Worm (Caenorhabditis elegans) whole organism, L2 larva: ENCODE measurements around the gene str-115.

Experiments
- C34F6.9 ChIP-seq: fragments of 150-350 bp; optimal IDR thresholded peaks from 2 replicates; lab custom pipeline; 2014; ENCODE audit warnings: missing biosample characterization, missing genetic modification characterization
- F13H6.1 ChIP-seq: sonication (generic microtip); optimal IDR thresholded peaks from 2 replicates; lab custom pipeline; 2016; ENCODE audit warnings: missing genetic modification characterization, missing compliant biosample characterization
- R02D3.7 ChIP-seq: fragments of 150-350 bp; optimal IDR thresholded peaks from 2 replicates; lab custom pipeline; 2014; ENCODE audit warnings: missing biosample characterization, missing genetic modification characterization
- Y55F3AM.14 ChIP-seq: fragments of 200-800 bp; sonication (Bioruptor generic); optimal IDR thresholded peaks from 2 replicates; lab custom pipeline; 2018; ENCODE audit warnings: mild to moderate bottlenecking, missing genetic modification characterization, missing compliant biosample characterization
- ZK546.5 ChIP-seq: sonication (generic microtip); optimal IDR thresholded peaks from 2 replicates; lab custom pipeline; 2017; ENCODE audit warnings: missing biosample characterization, missing genetic modification characterization
- alr-1 ChIP-seq: fragments of 150-350 bp; optimal IDR thresholded peaks from 2 replicates; lab custom pipeline; 2014; ENCODE audit warnings: missing biosample characterization, missing genetic modification characterization
- blmp-1 ChIP-seq: sonication (generic microtip); optimal IDR thresholded peaks from 2 replicates; lab custom pipeline; 2017; ENCODE audit warnings: missing genetic modification characterization, mild to moderate bottlenecking, missing compliant biosample characterization, antibody characterized with exemption, moderate library complexity; ENCODE audit not compliant: insufficient read depth
- ceh-16 ChIP-seq: fragments of 150-350 bp; optimal IDR thresholded peaks from 2 replicates; lab custom pipeline; 2014; ENCODE audit warnings: missing biosample characterization, missing genetic modification characterization
- ceh-82 ChIP-seq: fragments of 150-350 bp; optimal IDR thresholded peaks from 2 replicates; lab custom pipeline; 2014; ENCODE audit warnings: missing biosample characterization, missing genetic modification characterization
- crh-2 ChIP-seq: sonication (generic microtip); optimal IDR thresholded peaks from 2 replicates; lab custom pipeline; 2017; ENCODE audit warnings: missing biosample characterization, missing genetic modification characterization
- dmd-4 ChIP-seq: sonication (generic microtip); optimal IDR thresholded peaks from 2 replicates; lab custom pipeline; 2017; ENCODE audit warnings: missing biosample characterization, missing genetic modification characterization
- egl-27 ChIP-seq: sonication (generic microtip); optimal IDR thresholded peaks from 3 replicates; lab custom pipeline; 2017; ENCODE audit warnings: missing biosample characterization, missing genetic modification reagents, missing genetic modification characterization
- elt-1 ChIP-seq: fragments of 150-350 bp; optimal IDR thresholded peaks from 2 replicates; lab custom pipeline; 2014; ENCODE audit warnings: missing biosample characterization, missing genetic modification characterization
- fos-1 ChIP-seq: fragments of 150-350 bp; optimal IDR thresholded peaks from 2 replicates; lab custom pipeline; 2014; ENCODE audit warnings: missing biosample characterization, missing genetic modification characterization
- gmeb-1 ChIP-seq: fragments of 150-350 bp; optimal IDR thresholded peaks from 2 replicates; lab custom pipeline; 2014; ENCODE audit warnings: missing biosample characterization, missing genetic modification characterization
- lin-11 ChIP-seq: fragments of 150-350 bp; sonication (generic microtip); optimal IDR thresholded peaks from 2 replicates; lab custom pipeline; 2014; ENCODE audit warnings: missing biosample characterization, missing genetic modification characterization, inconsistent platforms, mixed read lengths
- lin-13 ChIP-seq: fragments of 150-350 bp; optimal IDR thresholded peaks from 2 replicates; lab custom pipeline; 2014; ENCODE audit warnings: missing biosample characterization, missing genetic modification reagents, missing genetic modification characterization
- lsy-2 ChIP-seq, 2 experiments: fragments of 150-350 bp in 1 of 2; sonication (generic microtip) in 1 of 2; optimal IDR thresholded peaks; 2 replicates each; lab custom pipeline; 2014 to 2017; ENCODE audit warnings: missing biosample characterization in 2 of 2, missing genetic modification characterization in 2 of 2
- mdl-1 ChIP-seq, 2 experiments: fragments of 150-350 bp in 1 of 2; sonication (generic microtip) in 1 of 2; optimal IDR thresholded peaks; 2 replicates each; lab custom pipeline; 2017; ENCODE audit warnings: missing biosample characterization in 2 of 2, missing genetic modification characterization in 2 of 2
- nhr-10 ChIP-seq: sonication (generic microtip); optimal IDR thresholded peaks from 2 replicates; lab custom pipeline; 2017; ENCODE audit warnings: missing biosample characterization, missing genetic modification characterization
- nhr-11 ChIP-seq: fragments of 150-350 bp; optimal IDR thresholded peaks from 2 replicates; lab custom pipeline; 2014; ENCODE audit warnings: missing biosample characterization, missing genetic modification characterization
- nhr-21 ChIP-seq: fragments of 150-350 bp; optimal IDR thresholded peaks from 2 replicates; lab custom pipeline; 2014; ENCODE audit warnings: missing biosample characterization, missing genetic modification characterization
- nhr-237 ChIP-seq: fragments of 150-350 bp; optimal IDR thresholded peaks from 2 replicates; lab custom pipeline; 2014; ENCODE audit warnings: missing biosample characterization, missing genetic modification characterization
- nhr-25 ChIP-seq: fragments of 150-350 bp; sonication (generic microtip); optimal IDR thresholded peaks from 3 replicates; lab custom pipeline; 2014; ENCODE audit warnings: missing biosample characterization, missing genetic modification characterization
- nhr-77 ChIP-seq: fragments of 150-350 bp; optimal IDR thresholded peaks from 2 replicates; lab custom pipeline; 2014; ENCODE audit warnings: missing biosample characterization, missing genetic modification characterization
- skn-1 ChIP-seq: sonication (generic microtip); optimal IDR thresholded peaks from 2 replicates; lab custom pipeline; 2017; ENCODE audit warnings: missing biosample characterization, missing genetic modification characterization
- sma-3 ChIP-seq: sonication (generic microtip); optimal IDR thresholded peaks from 2 replicates; lab custom pipeline; 2016; ENCODE audit warnings: missing genetic modification reagents, missing genetic modification characterization, missing compliant biosample characterization
- sma-9 ChIP-seq, 2 experiments: fragments of 150-350 bp in 1 of 2; sonication (generic microtip) in 1 of 2; optimal IDR thresholded peaks; 2 replicates each; lab custom pipeline; 2014 to 2016; ENCODE audit warnings: missing genetic modification characterization in 2 of 2, mild to moderate bottlenecking in 1 of 2, missing biosample characterization in 1 of 2, missing compliant biosample characterization in 1 of 2, missing genetic modification reagents in 1 of 2, moderate library complexity in 1 of 2
- snpc-4 ChIP-seq: fragments of 150-350 bp; optimal IDR thresholded peaks from 2 replicates; lab custom pipeline; 2014; ENCODE audit warnings: missing biosample characterization, missing genetic modification characterization
- unc-39 ChIP-seq: fragments of 150-350 bp; optimal IDR thresholded peaks from 2 replicates; lab custom pipeline; 2014; ENCODE audit warnings: missing biosample characterization, missing genetic modification characterization
- unc-55 ChIP-seq: fragments of 150-350 bp; sonication (generic microtip); optimal IDR thresholded peaks from 3 replicates; lab custom pipeline; 2014; ENCODE audit warnings: missing biosample characterization, missing genetic modification reagents, missing genetic modification characterization
- ztf-1 ChIP-seq: fragments of 200-800 bp; sonication (Bioruptor generic); conservative IDR thresholded peaks from 2 replicates; pipeline ENCODE4 v1.3.6; 2022; ENCODE audit warnings: missing genetic modification characterization, missing compliant biosample characterization
- ztf-11 ChIP-seq: sonication (generic microtip); optimal IDR thresholded peaks from 2 replicates; lab custom pipeline; 2017; ENCODE audit warnings: missing biosample characterization, missing genetic modification characterization
- ztf-4 ChIP-seq: fragments of 150-350 bp; optimal IDR thresholded peaks from 2 replicates; lab custom pipeline; 2014; ENCODE audit warnings: missing biosample characterization, missing genetic modification characterization

str-115 gene

ce11 chrV:11265482-11265881, 3.4 kb upstream of the str-115 start, which contains the start of gene cln-3.1:
Gene cln-3.1, minus strand, starts transcription at chrV:11265652.
- peak; percentile 83 for TF ChIP-seq fos-1 (tag; lab: Kevin White, UChicago)
- TF ChIP-seq skn-1 (tag; lab: Kevin White, UChicago) = no peak
- peak; percentile 29 for TF ChIP-seq sma-9 (GFP tag; optimal IDR thresholded peaks at IDR 0.05; lab: Kevin White, UChicago)
- no peak for TF ChIP-seq sma-9 (tag; optimal IDR thresholded peaks at IDR 0.05; lab: Kevin White, UChicago)

DNA sequence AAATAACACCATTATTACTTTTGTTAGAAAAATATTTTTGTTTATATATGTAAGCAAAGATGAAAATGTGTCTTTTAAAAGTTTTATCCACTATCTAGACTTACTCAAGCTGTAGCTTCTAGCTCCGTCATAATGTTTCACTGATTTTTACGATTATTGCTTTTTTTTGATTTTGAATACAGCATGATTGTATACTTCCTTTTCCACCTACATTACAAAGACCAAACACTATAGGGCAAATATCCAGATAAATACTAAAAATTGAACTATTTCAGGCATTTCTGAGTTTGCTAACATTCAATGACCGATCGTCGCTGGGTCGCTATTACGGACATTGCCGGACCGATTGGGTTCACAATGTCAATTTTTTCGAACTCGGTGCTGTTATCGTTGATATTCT, 2.2 kb upstream of the str-115 start, which contains the start of gene str-116:
TSS of gene str-116 (plus strand) at position 301 of the 400 bp plus-strand sequence.
- TF ChIP-seq R02D3.7 = no peak
- TF ChIP-seq F13H6.1 = no peak
- TF ChIP-seq lin-11 = no peak
- TF ChIP-seq lin-13 (GFP tag; lab: Kevin White, UChicago) = no peak
- TF ChIP-seq ztf-11 (tag; lab: Kevin White, UChicago) = no peak
- no peak for TF ChIP-seq blmp-1
- no peak for TF ChIP-seq skn-1 (tag; lab: Kevin White, UChicago)
- TF ChIP-seq snpc-4 (tag; lab: Kevin White, UChicago) = no peak
- TF ChIP-seq ztf-4 (tag; lab: Kevin White, UChicago) = no peak
- no peak for TF ChIP-seq ceh-82 (tag; lab: Kevin White, UChicago)
- TF ChIP-seq gmeb-1 (tag; lab: Kevin White, UChicago) = no peak
- no peak for TF ChIP-seq ZK546.5 (tag; lab: Kevin White, UChicago)
- TF ChIP-seq, all 48 proteins: peak for 0

ce11 chrV:11271051-11271450, 2.2 kb downstream of the str-115 start, which contains the start of gene clec-222:
Gene clec-222, plus strand, starts transcription at chrV:11271351.
- TF ChIP-seq C34F6.9 (tag; lab: Kevin White, UChicago) (no peak), nhr-21 (no peak), gmeb-1 (tag; lab: Kevin White, UChicago) (no peak), elt-1 (tag; lab: Kevin White, UChicago) (no peak), ceh-16 (tag; lab: Kevin White, UChicago) (no peak), unc-39 (no peak), ztf-1 (GFP tag; lab: Robert Waterston, UW) (no peak), blmp-1 (no peak), skn-1 (tag; lab: Kevin White, UChicago) (no peak), crh-2 (tag; lab: Kevin White, UChicago) (no peak), alr-1 (tag; lab: Kevin White, UChicago) (no peak), sma-3 (GFP tag; lab: Kevin White, UChicago) (no peak), mdl-1 (tag; optimal IDR thresholded peaks at IDR 0.05; lab: Kevin White, UChicago) (no peak), R02D3.7 (no peak), nhr-11 (tag; lab: Kevin White, UChicago) (no peak)

ce11 chrV:11272848-11273247, 4.0 kb downstream of the str-115 start, which contains the start of gene clec-223:
Gene clec-223, plus strand, starts transcription at chrV:11273148.
- no peak for TF ChIP-seq Y55F3AM.14 (GFP tag; lab: Kevin White, UChicago)
- TF ChIP-seq gmeb-1 (tag; lab: Kevin White, UChicago) = no peak
- TF ChIP-seq ZK546.5 (tag; lab: Kevin White, UChicago) = no peak
- TF ChIP-seq ceh-16 (tag; lab: Kevin White, UChicago) = no peak

DNA sequence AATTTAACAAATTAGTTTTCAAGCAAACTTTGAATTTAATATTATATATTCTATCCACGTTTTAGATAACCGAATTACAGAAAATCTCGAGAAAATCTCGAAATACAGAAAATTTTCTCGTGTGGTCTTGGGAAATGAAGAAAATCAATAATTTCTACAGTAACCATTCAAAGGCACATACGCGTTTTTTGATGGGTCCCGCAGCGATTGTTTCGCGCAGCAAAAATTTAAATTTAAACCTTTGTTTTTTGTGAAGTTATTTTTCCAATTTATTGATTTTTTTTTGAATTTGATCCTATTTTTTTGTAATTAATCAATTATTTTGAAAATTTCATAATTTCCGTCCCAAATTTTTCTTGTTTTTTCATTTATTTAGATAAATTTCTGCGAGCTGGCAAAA, 10.7 kb downstream of the str-115 start:
- TF ChIP-seq gmeb-1 (tag; lab: Kevin White, UChicago) (no peak), fos-1 (tag; lab: Kevin White, UChicago) (no peak)

ce11 chrV:11281414-11282209, 12.7 kb downstream of the str-115 start:
- TF ChIP-seq dmd-4 (tag; lab: Kevin White, UChicago) = no peak
- peak; percentile 11 for TF ChIP-seq unc-55 (GFP tag; lab: Kevin White, UChicago)
- no peak for TF ChIP-seq ZK546.5 (tag; lab: Kevin White, UChicago)
- TF ChIP-seq nhr-25 (tag; lab: Kevin White, UChicago) = no peak
- peak in 1 of 2 experiments; percentile 25 for TF ChIP-seq lsy-2 (tag; optimal IDR thresholded peaks at IDR 0.05; lab: Kevin White, UChicago)
- TF ChIP-seq fos-1 (tag; lab: Kevin White, UChicago) = no peak
- TF ChIP-seq elt-1 (tag; lab: Kevin White, UChicago) = no peak
- peak; percentile 5 for TF ChIP-seq nhr-21
- TF ChIP-seq ztf-4 (tag; lab: Kevin White, UChicago) = no peak
- TF ChIP-seq sma-9 (GFP tag; optimal IDR thresholded peaks at IDR 0.05; lab: Kevin White, UChicago) = peak; percentile 30
- no peak for TF ChIP-seq sma-9 (tag; optimal IDR thresholded peaks at IDR 0.05; lab: Kevin White, UChicago)
- peak; percentile 26 for TF ChIP-seq C34F6.9 (tag; lab: Kevin White, UChicago)
- no peak for TF ChIP-seq nhr-10 (tag; lab: Kevin White, UChicago)
- no peak for TF ChIP-seq egl-27 (tag; lab: Kevin White, UChicago)
- no peak for TF ChIP-seq nhr-77 (tag; lab: Kevin White, UChicago)
- TF ChIP-seq nhr-237 (tag; lab: Kevin White, UChicago) = no peak
- TF ChIP-seq, all 48 proteins: peak for 5
